Worm (Caenorhabditis elegans) whole organism, L1 larva: ENCODE measurements around the gene M28.8.

Experiments used
- C04F5.9 ChIP-seq: sonication (generic microtip); optimal IDR thresholded peaks from 2 replicates; lab custom pipeline; 2016; ENCODE audit warnings: missing genetic modification characterization, missing compliant biosample characterization
- aly-2 ChIP-seq: fragments of 150-350 bp; optimal IDR thresholded peaks from 2 replicates; lab custom pipeline; 2014; ENCODE audit warnings: missing biosample characterization, missing genetic modification characterization
- ces-1 ChIP-seq: fragments of 150-350 bp; optimal IDR thresholded peaks from 2 replicates; lab custom pipeline; 2014; ENCODE audit warnings: missing biosample characterization, missing genetic modification reagents, missing genetic modification characterization
- dsc-1 ChIP-seq: sonication (generic microtip); optimal IDR thresholded peaks from 2 replicates; lab custom pipeline; 2016; ENCODE audit warnings: mild to moderate bottlenecking, missing genetic modification characterization, missing compliant biosample characterization
- jun-1 ChIP-seq: fragments of 150-350 bp; optimal IDR thresholded peaks from 2 replicates; lab custom pipeline; 2014; ENCODE audit warnings: missing biosample characterization, missing genetic modification reagents, missing genetic modification characterization
- lin-13 ChIP-seq: fragments of 150-350 bp; optimal IDR thresholded peaks from 2 replicates; lab custom pipeline; 2014; ENCODE audit warnings: missing biosample characterization, missing genetic modification reagents, missing genetic modification characterization
- lin-35 ChIP-seq, 2 experiments: fragments of 150-350 bp; optimal IDR thresholded peaks; 2 replicates each; lab custom pipeline; 2014; ENCODE audit warnings: missing biosample characterization in 2 of 2, missing genetic modification characterization in 2 of 2, missing genetic modification reagents in 2 of 2
- lsy-2 ChIP-seq, 2 experiments: fragments of 150-350 bp; optimal IDR thresholded peaks; 2 replicates each; lab custom pipeline; 2014; ENCODE audit warnings: missing biosample characterization in 2 of 2, missing genetic modification characterization in 2 of 2
- mab-9 ChIP-seq: fragments of 200-800 bp; sonication (Bioruptor generic); IDR thresholded peaks from 2 replicates; pipeline ENCODE4 v1.3.6; 2022; ENCODE audit warnings: missing genetic modification reagents, missing genetic modification characterization, missing compliant biosample characterization
- nhr-11 ChIP-seq: fragments of 150-350 bp; optimal IDR thresholded peaks from 2 replicates; lab custom pipeline; 2014; ENCODE audit warnings: missing biosample characterization, missing genetic modification characterization
- nhr-12 ChIP-seq: sonication (generic microtip); optimal IDR thresholded peaks from 2 replicates; lab custom pipeline; 2017; ENCODE audit warnings: missing biosample characterization, missing genetic modification characterization
- nhr-28 ChIP-seq: fragments of 150-350 bp; optimal IDR thresholded peaks from 2 replicates; lab custom pipeline; 2014; ENCODE audit warnings: missing biosample characterization, missing genetic modification characterization
- nhr-90 ChIP-seq: sonication (generic microtip); optimal IDR thresholded peaks from 2 replicates; lab custom pipeline; 2016; ENCODE audit warnings: mild to moderate bottlenecking, missing genetic modification characterization, missing compliant biosample characterization; ENCODE audit not compliant: poor library complexity
- pqm-1 ChIP-seq: sonication (generic microtip); optimal IDR thresholded peaks from 3 replicates; lab custom pipeline; 2017; ENCODE audit warnings: missing biosample characterization, missing genetic modification characterization

DNA sequence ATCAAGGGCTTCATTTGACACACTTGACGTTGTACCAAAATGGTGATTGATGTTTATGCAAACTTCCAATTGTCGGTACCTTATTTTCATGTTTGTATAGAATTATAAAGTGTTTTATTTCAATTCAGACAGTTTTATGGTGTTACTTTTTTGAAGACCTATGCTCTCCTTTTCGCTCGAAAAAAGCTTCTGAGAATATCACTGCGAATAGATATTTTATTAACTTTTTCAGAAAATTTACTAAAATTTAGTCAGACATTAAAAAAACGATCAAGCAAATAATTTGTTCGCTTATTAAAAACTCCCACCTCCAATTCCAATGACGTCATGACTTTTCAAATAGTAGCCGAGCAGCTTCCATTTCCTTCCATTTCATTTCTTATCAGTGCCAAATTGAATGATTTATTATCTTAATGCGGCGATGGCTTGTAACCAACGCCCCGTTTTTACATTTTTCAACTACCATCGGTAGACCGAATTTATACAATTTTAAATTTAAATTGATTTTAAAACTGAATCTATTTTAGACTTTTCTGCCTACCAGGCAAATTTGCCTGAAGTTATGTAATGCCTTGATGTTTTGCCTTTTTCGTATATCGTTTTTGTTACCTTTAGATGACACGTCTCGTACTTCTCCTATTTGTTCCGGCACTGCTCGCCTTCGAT lies 19.0 kb downstream of the M28.8 start, which contains the start of gene M28.10:
- no peak for TF ChIP-seq nhr-90 (tag; lab: Kevin White, UChicago)
- no peak for TF ChIP-seq ces-1
- no peak for TF ChIP-seq aly-2 (tag; lab: Kevin White, UChicago)
- TF ChIP-seq C04F5.9 (tag; lab: Kevin White, UChicago), result no peak
- no peak for TF ChIP-seq jun-1
- TF ChIP-seq nhr-12 (tag; lab: Kevin White, UChicago), result no peak
- TF ChIP-seq lin-13 (GFP tag; lab: Kevin White, UChicago), result no peak
- no peak for TF ChIP-seq dsc-1
- no peak for TF ChIP-seq lsy-2 (tag; optimal IDR thresholded peaks at IDR 0.05; lab: Kevin White, UChicago)
- TF ChIP-seq pqm-1 (tag; lab: Kevin White, UChicago), result no peak
- TF ChIP-seq mab-9 (GFP tag; lab: Robert Waterston, UW), result no peak
- no peak for TF ChIP-seq nhr-28
- no peak for TF ChIP-seq lin-35 (GFP tag; optimal IDR thresholded peaks at IDR 0.05; lab: Kevin White, UChicago)
- TF ChIP-seq nhr-11 (tag; lab: Kevin White, UChicago), result no peak
